Fruit fly (Drosophila melanogaster) whole organism, prepupa: ENCODE data around the gene fws.

Source experiments
- Blimp-1 ChIP-seq: fragments of 200-800 bp; sonication (Bioruptor generic); optimal IDR thresholded peaks from 3 replicates; lab custom pipeline; 2017; ENCODE audit warnings: missing biosample characterization, missing genetic modification characterization, mild to moderate bottlenecking, moderate library complexity, missing genetic modification reagents
- CG11294 ChIP-seq: fragments of 200-800 bp; sonication (Bioruptor generic); IDR thresholded peaks from 2 replicates; pipeline ENCODE4 v1.3.6; 2022; ENCODE audit warnings: missing biosample characterization, missing genetic modification characterization
- CG11902 ChIP-seq: fragments of 200-800 bp; sonication (Bioruptor generic); optimal IDR thresholded peaks from 3 replicates; lab custom pipeline; 2016; ENCODE audit warnings: missing biosample characterization, missing genetic modification characterization
- CG15336 ChIP-seq: fragments of 200-800 bp; sonication (Bioruptor generic); IDR thresholded peaks from 2 replicates; pipeline ENCODE4 v1.3.6; 2022; ENCODE audit warnings: missing biosample characterization, missing genetic modification characterization
- CG1621 ChIP-seq: fragments of 200-800 bp; sonication (Bioruptor generic); optimal IDR thresholded peaks from 3 replicates; lab custom pipeline; 2018; ENCODE audit warnings: missing biosample characterization, mild to moderate bottlenecking, missing genetic modification characterization
- CG16779 ChIP-seq: fragments of 200-800 bp; sonication (Bioruptor generic); optimal IDR thresholded peaks from 3 replicates; lab custom pipeline; 2017; ENCODE audit warnings: missing biosample characterization, mild to moderate bottlenecking, missing genetic modification characterization
- CG3032 ChIP-seq: fragments of 200-800 bp; optimal IDR thresholded peaks from 2 replicates; lab custom pipeline; 2019; ENCODE audit warnings: missing biosample characterization, mild to moderate bottlenecking, missing genetic modification characterization, moderate library complexity
- CG31627 ChIP-seq: fragments of 200-800 bp; sonication (Bioruptor generic); optimal IDR thresholded peaks from 3 replicates; lab custom pipeline; 2016; ENCODE audit warnings: missing biosample characterization, missing genetic modification characterization
- CG32006 ChIP-seq: fragments of 200-800 bp; sonication (Bioruptor generic); optimal IDR thresholded peaks from 3 replicates; lab custom pipeline; 2017; ENCODE audit warnings: missing biosample characterization, mild to moderate bottlenecking, missing genetic modification characterization
- CG34406 ChIP-seq: fragments of 200-800 bp; sonication (Bioruptor generic); optimal IDR thresholded peaks from 3 replicates; lab custom pipeline; 2016; ENCODE audit warnings: missing biosample characterization, missing genetic modification characterization
- CG4318 ChIP-seq: fragments of 200-800 bp; sonication (Bioruptor generic); optimal IDR thresholded peaks from 3 replicates; lab custom pipeline; 2017; ENCODE audit warnings: missing biosample characterization, mild to moderate bottlenecking, missing genetic modification characterization
- CG6163 ChIP-seq: fragments of 200-800 bp; sonication (Bioruptor generic); IDR thresholded peaks from 3 replicates; pipeline ENCODE4 v1.3.6; 2022; ENCODE audit warnings: missing biosample characterization, missing genetic modification characterization
- CG6276 ChIP-seq: fragments of 200-800 bp; sonication (Bioruptor generic); optimal IDR thresholded peaks from 2 replicates; lab custom pipeline; 2017; ENCODE audit warnings: missing biosample characterization, mild to moderate bottlenecking, missing genetic modification characterization
- CG6808 ChIP-seq: fragments of 200-800 bp; sonication (Bioruptor generic); optimal IDR thresholded peaks from 3 replicates; lab custom pipeline; 2017; ENCODE audit warnings: missing biosample characterization, missing genetic modification characterization, mild to moderate bottlenecking, moderate library complexity, missing genetic modification reagents
- CG6854 ChIP-seq: fragments of 200-800 bp; sonication (Bioruptor generic); optimal IDR thresholded peaks from 2 replicates; lab custom pipeline; 2017; ENCODE audit warnings: missing biosample characterization, mild to moderate bottlenecking, missing genetic modification characterization
- CG7368 ChIP-seq: fragments of 200-800 bp; sonication (Bioruptor generic); optimal IDR thresholded peaks from 3 replicates; lab custom pipeline; 2016; ENCODE audit warnings: missing biosample characterization, missing genetic modification characterization
- CG8319 ChIP-seq: fragments of 200-800 bp; sonication (Bioruptor generic); optimal IDR thresholded peaks from 3 replicates; lab custom pipeline; 2016; ENCODE audit warnings: missing biosample characterization, missing genetic modification characterization
- CG8632 ChIP-seq: fragments of 200-800 bp; sonication (Bioruptor generic); optimal IDR thresholded peaks from 3 replicates; lab custom pipeline; 2016; ENCODE audit warnings: missing biosample characterization, missing genetic modification characterization
- Eip75B ChIP-seq: fragments of 200-800 bp; sonication (Bioruptor generic); optimal IDR thresholded peaks from 3 replicates; lab custom pipeline; 2016; ENCODE audit warnings: missing biosample characterization, missing genetic modification characterization
- Ets21C ChIP-seq: fragments of 200-800 bp; sonication (Bioruptor generic); optimal IDR thresholded peaks from 3 replicates; lab custom pipeline; 2016; ENCODE audit warnings: missing biosample characterization, missing genetic modification characterization
- Ets96B ChIP-seq: fragments of 200-800 bp; optimal IDR thresholded peaks from 2 replicates; lab custom pipeline; 2019; ENCODE audit warnings: missing biosample characterization, mild to moderate bottlenecking, missing genetic modification characterization, moderate library complexity
- Gug ChIP-seq: fragments of 200-800 bp; sonication (Bioruptor generic); IDR thresholded peaks from 2 replicates; pipeline ENCODE4 v1.3.6; 2022; ENCODE audit warnings: missing biosample characterization, missing genetic modification characterization
- Hr38 ChIP-seq: sonication (Bioruptor generic); optimal IDR thresholded peaks from 2 replicates; lab custom pipeline; 2016; ENCODE audit warnings: missing biosample characterization, missing genetic modification characterization
- Hr39 ChIP-seq: fragments of 200-800 bp; sonication (Bioruptor generic); optimal IDR thresholded peaks from 2 replicates; lab custom pipeline; 2016; ENCODE audit warnings: missing biosample characterization, missing genetic modification characterization
- Hr4 ChIP-seq: fragments of 200-800 bp; sonication (Bioruptor generic); optimal IDR thresholded peaks from 3 replicates; lab custom pipeline; 2016; ENCODE audit warnings: missing biosample characterization, missing genetic modification characterization
- Lpt ChIP-seq: fragments of 200-800 bp; sonication (Bioruptor generic); optimal IDR thresholded peaks from 3 replicates; lab custom pipeline; 2016; ENCODE audit warnings: missing biosample characterization, missing genetic modification characterization
- Met ChIP-seq: fragments of 200-800 bp; sonication (Bioruptor generic); optimal IDR thresholded peaks from 3 replicates; lab custom pipeline; 2016; ENCODE audit warnings: missing biosample characterization, missing genetic modification characterization
- OdsH ChIP-seq: fragments of 200-800 bp; sonication (Bioruptor generic); optimal IDR thresholded peaks from 3 replicates; lab custom pipeline; 2016; ENCODE audit warnings: missing biosample characterization, missing genetic modification characterization
- Smox ChIP-seq: fragments of 200-800 bp; sonication (Bioruptor generic); optimal IDR thresholded peaks from 3 replicates; lab custom pipeline; 2016; ENCODE audit warnings: missing biosample characterization, missing genetic modification characterization
- Sox102F ChIP-seq: fragments of 200-800 bp; sonication (Bioruptor generic); optimal IDR thresholded peaks from 2 replicates; lab custom pipeline; 2016; ENCODE audit warnings: missing biosample characterization, mild to moderate bottlenecking, missing genetic modification characterization
- Sox14 ChIP-seq: fragments of 200-800 bp; sonication (Bioruptor generic); optimal IDR thresholded peaks from 3 replicates; lab custom pipeline; 2016; ENCODE audit warnings: missing biosample characterization, missing genetic modification characterization
- Sox15 ChIP-seq: fragments of 200-800 bp; sonication (Bioruptor generic); optimal IDR thresholded peaks from 3 replicates; lab custom pipeline; 2016; ENCODE audit warnings: missing biosample characterization, missing genetic modification characterization
- achi ChIP-seq: fragments of 200-800 bp; sonication (Bioruptor generic); optimal IDR thresholded peaks from 3 replicates; lab custom pipeline; 2016; ENCODE audit warnings: missing biosample characterization, missing genetic modification characterization
- acj6 ChIP-seq: fragments of 200-800 bp; sonication (Bioruptor generic); optimal IDR thresholded peaks from 3 replicates; lab custom pipeline; 2016; ENCODE audit warnings: missing biosample characterization, missing genetic modification characterization
- cyc ChIP-seq: fragments of 200-800 bp; sonication (Bioruptor generic); optimal IDR thresholded peaks from 3 replicates; lab custom pipeline; 2016; ENCODE audit warnings: missing biosample characterization, missing genetic modification characterization
- dac ChIP-seq: fragments of 200-800 bp; sonication (Bioruptor generic); optimal IDR thresholded peaks from 2 replicates; lab custom pipeline; 2017; ENCODE audit warnings: missing biosample characterization, mild to moderate bottlenecking, missing genetic modification characterization
- dsx ChIP-seq: fragments of 200-800 bp; optimal IDR thresholded peaks from 3 replicates; lab custom pipeline; 2019; ENCODE audit warnings: missing biosample characterization, mild to moderate bottlenecking, missing genetic modification characterization, moderate library complexity; ENCODE audit not compliant: poor library complexity, severe bottlenecking
- esn ChIP-seq: fragments of 200-800 bp; sonication (Bioruptor generic); optimal IDR thresholded peaks from 2 replicates; lab custom pipeline; 2016; ENCODE audit warnings: missing biosample characterization, mild to moderate bottlenecking, missing genetic modification characterization, moderate library complexity
- fd59A ChIP-seq: fragments of 200-800 bp; sonication (Bioruptor generic); optimal IDR thresholded peaks from 2 replicates; lab custom pipeline; 2017; ENCODE audit warnings: missing biosample characterization, mild to moderate bottlenecking, missing genetic modification characterization, missing genetic modification reagents
- fd85E ChIP-seq: fragments of 200-800 bp; sonication (Bioruptor generic); optimal IDR thresholded peaks from 3 replicates; lab custom pipeline; 2016; ENCODE audit warnings: missing biosample characterization, missing genetic modification characterization
- fkh ChIP-seq: fragments of 200-800 bp; sonication (Bioruptor generic); optimal IDR thresholded peaks from 3 replicates; lab custom pipeline; 2017; ENCODE audit warnings: missing biosample characterization, mild to moderate bottlenecking, missing genetic modification characterization, moderate library complexity
- lz ChIP-seq: fragments of 200-800 bp; sonication (Bioruptor generic); optimal IDR thresholded peaks from 3 replicates; lab custom pipeline; 2016; ENCODE audit warnings: missing biosample characterization, missing genetic modification characterization
- pdm3 ChIP-seq: fragments of 200-800 bp; sonication (Bioruptor generic); optimal IDR thresholded peaks from 3 replicates; lab custom pipeline; 2016; ENCODE audit warnings: missing biosample characterization, missing genetic modification characterization
- salr ChIP-seq, 2 experiments: fragments of 200-800 bp; sonication (Bioruptor generic); optimal IDR thresholded peaks; 3 replicates each; lab custom pipeline; 2016 to 2018; ENCODE audit warnings: missing biosample characterization in 2 of 2, missing genetic modification characterization in 2 of 2, mild to moderate bottlenecking in 1 of 2
- spab ChIP-seq: fragments of 200-800 bp; sonication (Bioruptor generic); optimal IDR thresholded peaks from 2 replicates; lab custom pipeline; 2017; ENCODE audit warnings: missing biosample characterization, mild to moderate bottlenecking, missing genetic modification characterization, missing genetic modification reagents
- ss ChIP-seq, 2 experiments: fragments of 200-800 bp; sonication (Bioruptor generic); optimal IDR thresholded peaks; 2 replicates in 1 of 2; 3 replicates in 1 of 2; lab custom pipeline; 2017 to 2018; ENCODE audit warnings: mild to moderate bottlenecking in 2 of 2, missing biosample characterization in 2 of 2, missing genetic modification characterization in 2 of 2, moderate library complexity in 1 of 2
- svp ChIP-seq: fragments of 200-800 bp; sonication (Bioruptor generic); peaks from one replicate; lab custom pipeline; 2016; ENCODE audit warnings: missing biosample characterization, missing genetic modification characterization
- topi ChIP-seq: fragments of 200-800 bp; sonication (Bioruptor generic); optimal IDR thresholded peaks from 3 replicates; lab custom pipeline; 2016; ENCODE audit warnings: missing biosample characterization, missing genetic modification characterization
- vri ChIP-seq: fragments of 200-800 bp; sonication (Bioruptor generic); optimal IDR thresholded peaks from 3 replicates; lab custom pipeline; 2016; ENCODE audit warnings: missing biosample characterization, mild to moderate bottlenecking, missing genetic modification characterization

The fws gene

dm6 chr2L:17484174-17484573 lies 3.3 kb upstream of the fws start, which contains the start of the genes GCS2beta and CG5131 (continued):
- peak; percentile 53 for TF ChIP-seq CG6854 (GFP tag; lab: Kevin White, UChicago)
- peak; percentile 89 for TF ChIP-seq Met (GFP tag; lab: Kevin White, UChicago)
- peak; percentile 88 for TF ChIP-seq Sox102F
- peak; percentile 89 for TF ChIP-seq vri (GFP tag; lab: Kevin White, UChicago)
- peak; percentile 95 for TF ChIP-seq CG11902 (GFP tag; lab: Kevin White, UChicago)
- TF ChIP-seq Ets96B (tag; lab: Kevin White, UChicago), result peak; percentile 80
- peak; percentile 61 for TF ChIP-seq spab (GFP tag; lab: Kevin White, UChicago)
- peak; percentile 52 for TF ChIP-seq CG16779 (tag; lab: Kevin White, UChicago)
- peak; percentile 91 for TF ChIP-seq topi (GFP tag; lab: Kevin White, UChicago)
- peak; percentile 90 for TF ChIP-seq Smox (GFP tag; lab: Kevin White, UChicago)
- TF ChIP-seq CG6276, result peak; percentile 73
- peak; percentile 61 for TF ChIP-seq dsx (GFP tag; lab: Kevin White, UChicago)
- peak; percentile 87 for TF ChIP-seq CG3032
- peak; percentile 93 for TF ChIP-seq lz
- TF ChIP-seq CG15336 (GFP tag; lab: Robert Waterston, UW), result peak; percentile 85
- TF ChIP-seq Ets21C (GFP tag; lab: Kevin White, UChicago), result peak; percentile 93
- TF ChIP-seq Hr39 (GFP tag; lab: Kevin White, UChicago), result peak; percentile 97
- TF ChIP-seq CG8632 (GFP tag; lab: Kevin White, UChicago), result peak; percentile 82
- TF ChIP-seq CG11294 (GFP tag; lab: Robert Waterston, UW), result peak; percentile 88
- TF ChIP-seq Hr4 (GFP tag; lab: Kevin White, UChicago), result peak; percentile 96
- TF ChIP-seq dac (GFP tag; lab: Kevin White, UChicago), result peak; percentile 93
- peak; percentile 95 for TF ChIP-seq OdsH (GFP tag; lab: Kevin White, UChicago)
- TF ChIP-seq cyc (GFP tag; lab: Kevin White, UChicago), result peak; percentile 96
- TF ChIP-seq CG1621 (tag; lab: Kevin White, UChicago), result peak; percentile 86
- peak; percentile 91 for TF ChIP-seq Gug (GFP tag; lab: Robert Waterston, UW)
- TF ChIP-seq achi (GFP tag; lab: Kevin White, UChicago), result peak; percentile 91
- TF ChIP-seq Lpt (GFP tag; lab: Kevin White, UChicago), result peak; percentile 81
- peak; percentile 94 for TF ChIP-seq Hr38 (GFP tag; lab: Kevin White, UChicago)
- peak; percentile 97 for TF ChIP-seq svp (GFP tag; lab: Kevin White, UChicago)
- peak; percentile 92 for TF ChIP-seq CG6163
- TF ChIP-seq Sox15, result peak; percentile 94
- TF ChIP-seq CG34406 (GFP tag; lab: Kevin White, UChicago), result peak; percentile 82
- TF ChIP-seq CG31627, result peak; percentile 97
- TF ChIP-seq CG32006, result peak; percentile 93
- peak; percentile 70 for TF ChIP-seq fd59A
- TF ChIP-seq salr (GFP tag; optimal IDR thresholded peaks at IDR 0.05; lab: Kevin White, UChicago), result peak; percentile 85 to 86
- TF ChIP-seq Sox14 (GFP tag; lab: Kevin White, UChicago), result peak; percentile 95

dm6 chr2L:17477710-17478109 lies 3.1 kb downstream of the fws start, which contains the start of gene cass:
Gene cass, minus strand, starts transcription at chr2L:17477888.
- TF ChIP-seq dsx (GFP tag; lab: Kevin White, UChicago), result peak; percentile 10
- TF ChIP-seq CG4318, result no peak
- TF ChIP-seq Sox14 (GFP tag; lab: Kevin White, UChicago), result peak; percentile 2
- no peak for TF ChIP-seq CG6276
- TF ChIP-seq Ets96B (tag; lab: Kevin White, UChicago), result no peak
- no peak for TF ChIP-seq ss (GFP tag; optimal IDR thresholded peaks at IDR 0.05; lab: Kevin White, UChicago)
- no peak for TF ChIP-seq Blimp-1 (GFP tag; lab: Kevin White, UChicago)
- no peak for TF ChIP-seq fkh
- no peak for TF ChIP-seq acj6
- TF ChIP-seq CG32006, result no peak
- peak; percentile 36 for TF ChIP-seq esn (GFP tag; lab: Kevin White, UChicago)
- no peak for TF ChIP-seq CG7368 (GFP tag; lab: Kevin White, UChicago)
- TF ChIP-seq CG16779 (tag; lab: Kevin White, UChicago), result no peak
- TF ChIP-seq CG6808 (GFP tag; lab: Kevin White, UChicago), result no peak
- no peak for TF ChIP-seq OdsH (GFP tag; lab: Kevin White, UChicago)
- no peak for TF ChIP-seq pdm3 (GFP tag; lab: Kevin White, UChicago)
- TF ChIP-seq fd85E, result no peak
- no peak for TF ChIP-seq Smox (GFP tag; lab: Kevin White, UChicago)
- no peak for TF ChIP-seq Eip75B (GFP tag; lab: Kevin White, UChicago)
- TF ChIP-seq Gug (GFP tag; lab: Robert Waterston, UW), result no peak
- no peak for TF ChIP-seq topi (GFP tag; lab: Kevin White, UChicago)
- TF ChIP-seq CG11294 (GFP tag; lab: Robert Waterston, UW), result no peak
- TF ChIP-seq dac (GFP tag; lab: Kevin White, UChicago), result no peak
- TF ChIP-seq Sox15, result no peak
- TF ChIP-seq CG1621 (tag; lab: Kevin White, UChicago), result no peak
- no peak for TF ChIP-seq CG8319
- TF ChIP-seq svp (GFP tag; lab: Kevin White, UChicago), result peak; percentile 19
- no peak for TF ChIP-seq Hr4 (GFP tag; lab: Kevin White, UChicago)
